Worm (Caenorhabditis elegans) whole organism, L3 larva: Measurements from ENCODE around the gene R05A10.8.

Source experiments
- snpc-4 ChIP-seq: fragments of 150-350 bp; optimal IDR thresholded peaks from 2 replicates; lab custom pipeline; 2014; ENCODE audit warnings: missing biosample characterization, missing genetic modification characterization
- tbx-2 ChIP-seq: sonication (generic microtip); optimal IDR thresholded peaks from 2 replicates; lab custom pipeline; 2016; ENCODE audit warnings: mild to moderate bottlenecking, missing genetic modification characterization, missing compliant biosample characterization
- unc-39 ChIP-seq: sonication (generic microtip); optimal IDR thresholded peaks from 4 replicates; lab custom pipeline; 2017; ENCODE audit warnings: missing biosample characterization, missing genetic modification characterization

DNA sequence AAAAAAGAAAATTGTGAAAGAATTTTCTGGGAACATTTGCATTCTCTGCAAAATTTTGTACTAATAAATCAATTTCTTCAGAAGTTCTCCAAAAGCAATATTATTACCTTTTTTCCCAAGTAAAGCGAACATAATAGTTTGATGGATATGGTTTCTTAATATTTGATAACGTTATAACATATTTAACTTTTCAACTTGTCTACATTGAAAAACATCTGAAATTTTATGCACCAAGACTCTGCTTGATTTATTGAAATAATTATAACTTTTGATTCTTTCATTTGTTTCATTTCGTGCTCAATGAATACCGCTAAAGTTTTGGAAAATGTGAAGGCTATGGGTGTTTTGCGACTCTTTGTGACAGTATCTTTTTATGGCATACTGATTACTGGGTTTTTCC, 20.9 kb downstream of the R05A10.8 start, which contains the start of gene srz-31:
- TF ChIP-seq tbx-2 (tag; lab: Kevin White, UChicago): no peak
- no peak for TF ChIP-seq snpc-4
- TF ChIP-seq unc-39 (tag; lab: Kevin White, UChicago): no peak
